Comparison of ENCODE assay signal across 5 fruit fly cellular contexts in genomic region chrX:17624223-17624982, dm6.
TF ChIP-seq lines count a peak whose summit lies in the region.

No protein-coding gene starts in this region.

- TF ChIP-seq CTCF in whole organism, embryonic (GFP tag; optimal IDR thresholded peaks at IDR 0.05; lab: Kevin White, UChicago): no peak

TF ChIP-seq in whole organism, adult, 20 proteins besides CTCF, POLR2A, EP300 and RAD21:
- TF ChIP-seq cic (GFP tag; optimal IDR thresholded peaks at IDR 0.05; lab: Kevin White, UChicago) (no peak), pad (GFP tag; optimal IDR thresholded peaks at IDR 0.05; lab: Kevin White, UChicago) (no peak), ovo (GFP tag; optimal IDR thresholded peaks at IDR 0.05; lab: Kevin White, UChicago) (no peak), CG7045 (GFP tag; optimal IDR thresholded peaks at IDR 0.05; lab: Kevin White, UChicago) (no peak), Hr96 (GFP tag; optimal IDR thresholded peaks at IDR 0.05; lab: Kevin White, UChicago) (no peak), CG11617 (GFP tag; optimal IDR thresholded peaks at IDR 0.05; lab: Kevin White, UChicago) (no peak), toe (GFP tag; optimal IDR thresholded peaks at IDR 0.05; lab: Kevin White, UChicago) (no peak), CG5204 (GFP tag; optimal IDR thresholded peaks at IDR 0.05; lab: Kevin White, UChicago) (no peak), Clk (GFP tag; optimal IDR thresholded peaks at IDR 0.05; lab: Kevin White, UChicago) (no peak), CG33017 (tag; optimal IDR thresholded peaks at IDR 0.05; lab: Kevin White, UChicago) (no peak), tj (GFP tag; optimal IDR thresholded peaks at IDR 0.05; lab: Kevin White, UChicago) (peak; percentile 99), CG1620 (GFP tag; optimal IDR thresholded peaks at IDR 0.05; lab: Kevin White, UChicago) (no peak), kay (GFP tag; lab: Kevin White, UChicago; ENCODE audit: borderline replicate concordance) (peak; percentile 97)

TF ChIP-seq in whole organism, embryonic, 481 proteins besides CTCF, POLR2A, EP300 and RAD21 (continues in another document):
- TF ChIP-seq NFAT (GFP tag; IDR thresholded peaks at IDR 0.05; lab: Robert Waterston, UW): no peak
- no peak for TF ChIP-seq h (optimal IDR thresholded peaks at IDR 0.05; lab: Kevin White, UChicago)
- no peak for TF ChIP-seq Stat92E (GFP tag; optimal IDR thresholded peaks at IDR 0.05; lab: Kevin White, UChicago)
- no peak for TF ChIP-seq CG18619 (GFP tag; optimal IDR thresholded peaks at IDR 0.05; lab: Kevin White, UChicago)
- no peak for TF ChIP-seq CG8478 (optimal IDR thresholded peaks at IDR 0.05; lab: Kevin White, UChicago)
- no peak for TF ChIP-seq CG17568 (GFP tag; optimal IDR thresholded peaks at IDR 0.05; lab: Kevin White, UChicago)
- no peak for TF ChIP-seq CG10321 (GFP tag; IDR thresholded peaks at IDR 0.05; lab: Robert Waterston, UW)
- no peak for TF ChIP-seq repo (GFP tag; optimal IDR thresholded peaks at IDR 0.05; lab: Kevin White, UChicago)
- TF ChIP-seq ranshi (GFP tag; IDR thresholded peaks at IDR 0.05; lab: Robert Waterston, UW): no peak
- TF ChIP-seq vvl (GFP tag; IDR thresholded peaks at IDR 0.05; lab: Robert Waterston, UW): no peak
- no peak for TF ChIP-seq hkb (optimal IDR thresholded peaks at IDR 0.05; lab: Kevin White, UChicago)
- no peak for TF ChIP-seq hkb (GFP tag; IDR thresholded peaks at IDR 0.05; lab: Robert Waterston, UW)
- 0 out of 2 replicates have a peak, but pooled peaks have one; percentile 10 for TF ChIP-seq CG11696 (GFP tag; IDR thresholded peaks at IDR 0.05; lab: Robert Waterston, UW)
- no peak for TF ChIP-seq lov (optimal IDR thresholded peaks at IDR 0.05; lab: Kevin White, UChicago)
- no peak for TF ChIP-seq lov (GFP tag; IDR thresholded peaks at IDR 0.05; lab: Robert Waterston, UW)
- TF ChIP-seq CG7271 (tag; optimal IDR thresholded peaks at IDR 0.05; lab: Kevin White, UChicago): no peak
- no peak for TF ChIP-seq Max (GFP tag; optimal IDR thresholded peaks at IDR 0.05; lab: Kevin White, UChicago)
- no peak for TF ChIP-seq her (GFP tag; optimal IDR thresholded peaks at IDR 0.05; lab: Kevin White, UChicago)
- no peak for TF ChIP-seq tgo (GFP tag; IDR thresholded peaks at IDR 0.05; lab: Robert Waterston, UW)
- no peak for TF ChIP-seq CG4360 (GFP tag; IDR thresholded peaks at IDR 0.05; lab: Robert Waterston, UW)
- TF ChIP-seq CG15073 (GFP tag; optimal IDR thresholded peaks at IDR 0.05; lab: Kevin White, UChicago): no peak
- no peak for TF ChIP-seq gem (tag; optimal IDR thresholded peaks at IDR 0.05; lab: Kevin White, UChicago)

TF ChIP-seq in whole organism, prepupa, 60 proteins besides CTCF, POLR2A, EP300 and RAD21:
- TF ChIP-seq vri (GFP tag; optimal IDR thresholded peaks at IDR 0.05; lab: Kevin White, UChicago): peak; percentile 93
- peak; percentile 61 for TF ChIP-seq Eip78C (GFP tag; lab: Kevin White, UChicago)
- TF ChIP-seq CG11762 (GFP tag; optimal IDR thresholded peaks at IDR 0.05; lab: Kevin White, UChicago; ENCODE audit: insufficient read depth): no peak
- 0 out of 2 replicates have a peak, but pooled peaks have one; percentile 23 for TF ChIP-seq CG11294 (GFP tag; IDR thresholded peaks at IDR 0.05; lab: Robert Waterston, UW)
- 0 out of 3 replicates have a peak, but pooled peaks have one; percentile 7 for TF ChIP-seq eg (GFP tag; IDR thresholded peaks at IDR 0.05; lab: Robert Waterston, UW)
- TF ChIP-seq CG4318 (GFP tag; optimal IDR thresholded peaks at IDR 0.05; lab: Kevin White, UChicago): no peak
- peak; percentile 7 for TF ChIP-seq CG32006 (GFP tag; optimal IDR thresholded peaks at IDR 0.05; lab: Kevin White, UChicago)

TF ChIP-seq in whole organism, pupa, 21 proteins besides CTCF, POLR2A, EP300 and RAD21:
- no peak for TF ChIP-seq Pif1B (GFP tag; optimal IDR thresholded peaks at IDR 0.05; lab: Kevin White, UChicago)
- no peak for TF ChIP-seq D1 (tag; optimal IDR thresholded peaks at IDR 0.05; lab: Kevin White, UChicago)
- peak; percentile 11 for TF ChIP-seq CG15710 (tag; optimal IDR thresholded peaks at IDR 0.05; lab: Kevin White, UChicago)
- TF ChIP-seq EcR (GFP tag; optimal IDR thresholded peaks at IDR 0.05; lab: Kevin White, UChicago): peak; percentile 49
- TF ChIP-seq Pif1A (GFP tag; optimal IDR thresholded peaks at IDR 0.05; lab: Kevin White, UChicago): no peak
- TF ChIP-seq fd96Ca (GFP tag; IDR thresholded peaks at IDR 0.05; lab: Robert Waterston, UW): peak; percentile 34; the same call in 1 of the 3 replicates
- no peak for TF ChIP-seq CG14655 (GFP tag; optimal IDR thresholded peaks at IDR 0.05; lab: Kevin White, UChicago)
- no peak for TF ChIP-seq Ets98B (GFP tag; IDR thresholded peaks at IDR 0.05; lab: Robert Waterston, UW)
- TF ChIP-seq CG13204 (GFP tag; optimal IDR thresholded peaks at IDR 0.05; lab: Kevin White, UChicago): no peak
- TF ChIP-seq CG34367 (tag; optimal IDR thresholded peaks at IDR 0.05; lab: Kevin White, UChicago): no peak
- TF ChIP-seq CG4496 (GFP tag; IDR thresholded peaks at IDR 0.05; lab: Robert Waterston, UW): 0 out of 3 replicates have a peak, but pooled peaks have one; percentile 22
- TF ChIP-seq CG32121 (GFP tag; IDR thresholded peaks at IDR 0.05; lab: Robert Waterston, UW): no peak; the same call in 1 of the 2 replicates
- TF ChIP-seq rn (GFP tag; IDR thresholded peaks at IDR 0.05; lab: Robert Waterston, UW): no peak
- TF ChIP-seq Snoo (tag; optimal IDR thresholded peaks at IDR 0.05; lab: Kevin White, UChicago): no peak
- no peak for TF ChIP-seq CG10348 (GFP tag; IDR thresholded peaks at IDR 0.05; lab: Robert Waterston, UW)
- no peak for TF ChIP-seq CG12605 (GFP tag; IDR thresholded peaks at IDR 0.05; lab: Robert Waterston, UW)
- no peak for TF ChIP-seq CG9948 (tag; optimal IDR thresholded peaks at IDR 0.05; lab: Kevin White, UChicago)
- no peak for TF ChIP-seq CG8159 (tag; optimal IDR thresholded peaks at IDR 0.05; lab: Kevin White, UChicago)
- TF ChIP-seq CG17806 (tag; optimal IDR thresholded peaks at IDR 0.05; lab: Kevin White, UChicago): no peak

TF ChIP-seq in whole organism, wandering third instar larva, 38 proteins besides CTCF, POLR2A, EP300 and RAD21:
- TF ChIP-seq ey (GFP tag; optimal IDR thresholded peaks at IDR 0.05; lab: Kevin White, UChicago) (no peak), tai (GFP tag; optimal IDR thresholded peaks at IDR 0.05; lab: Kevin White, UChicago) (peak; percentile 77), jim (GFP tag; optimal IDR thresholded peaks at IDR 0.05; lab: Kevin White, UChicago) (no peak), CG9705 (GFP tag; optimal IDR thresholded peaks at IDR 0.05; lab: Kevin White, UChicago) (no peak), Hr83 (GFP tag; optimal IDR thresholded peaks at IDR 0.05; lab: Kevin White, UChicago; ENCODE audit: poor library complexity, severe bottlenecking) (no peak), HLH106 (tag; optimal IDR thresholded peaks at IDR 0.05; lab: Kevin White, UChicago) (no peak), dsf (GFP tag; optimal IDR thresholded peaks at IDR 0.05; lab: Kevin White, UChicago; ENCODE audit: borderline replicate concordance) (no peak), Rel (GFP tag; optimal IDR thresholded peaks at IDR 0.05; lab: Kevin White, UChicago) (peak; percentile 68), Rel (tag; optimal IDR thresholded peaks at IDR 0.05; lab: Kevin White, UChicago) (peak; percentile 76), sv (GFP tag; optimal IDR thresholded peaks at IDR 0.05; lab: Kevin White, UChicago) (no peak), Myc (optimal IDR thresholded peaks at IDR 0.05; lab: Kevin White, UChicago) (no peak), Dif (GFP tag; optimal IDR thresholded peaks at IDR 0.05; lab: Kevin White, UChicago; ENCODE audit: partially characterized antibody) (no peak), dmrt93B (GFP tag; optimal IDR thresholded peaks at IDR 0.05; lab: Kevin White, UChicago) (no peak), fru (GFP tag; optimal IDR thresholded peaks at IDR 0.05; lab: Kevin White, UChicago) (no peak), lola (GFP tag; optimal IDR thresholded peaks at IDR 0.05; lab: Kevin White, UChicago) (no peak), brk (GFP tag; optimal IDR thresholded peaks at IDR 0.05; lab: Kevin White, UChicago) (peak; percentile 56), CG32264 (GFP tag; optimal IDR thresholded peaks at IDR 0.05; lab: Kevin White, UChicago) (no peak)
TF ChIP-seq in whole organism, wandering third instar larva: peak in this region for 3.
